Fruit fly (Drosophila melanogaster) whole organism, embryonic: ENCODE data around the gene TwdlK.
A peak's percentile ranks its signal among the peaks of the same experiment; 100 is the strongest.

Experiments
- Atf3 ChIP-seq: fragments of 200-800 bp; sonication (Bioruptor generic); optimal IDR thresholded peaks from 3 replicates; lab custom pipeline; 2016; ENCODE audit warnings: missing biosample characterization, missing genetic modification characterization
- C15 ChIP-seq: fragments of 200-800 bp; sonication (Bioruptor generic); IDR thresholded peaks from 3 replicates; pipeline ENCODE4 v1.3.6; 2022; ENCODE audit warnings: missing biosample characterization, missing genetic modification characterization
- CG10366 ChIP-seq: fragments of 200-800 bp; sonication (Bioruptor generic); IDR thresholded peaks from 2 replicates; pipeline ENCODE4 v1.3.6; 2022; ENCODE audit warnings: missing biosample characterization, missing genetic modification characterization
- CG10431 ChIP-seq: fragments of 200-800 bp; sonication (Bioruptor generic); optimal IDR thresholded peaks from 3 replicates; lab custom pipeline; 2018; ENCODE audit warnings: missing biosample characterization, mild to moderate bottlenecking, missing genetic modification characterization
- CG10543 ChIP-seq: fragments of 200-800 bp; sonication (Bioruptor generic); optimal IDR thresholded peaks from 3 replicates; lab custom pipeline; 2017; ENCODE audit warnings: missing biosample characterization, mild to moderate bottlenecking, missing genetic modification characterization, moderate library complexity
- CG11247 ChIP-seq: fragments of 200-800 bp; sonication (Bioruptor generic); IDR thresholded peaks from 2 replicates; pipeline ENCODE4 v1.3.6; 2022; ENCODE audit warnings: missing biosample characterization, missing genetic modification characterization
- CG12219 ChIP-seq: fragments of 200-800 bp; sonication (Bioruptor generic); optimal IDR thresholded peaks from 3 replicates; lab custom pipeline; 2018; ENCODE audit warnings: missing biosample characterization, mild to moderate bottlenecking, missing genetic modification characterization
- CG12769 ChIP-seq: fragments of 200-800 bp; sonication (Bioruptor generic); optimal IDR thresholded peaks from 2 replicates; lab custom pipeline; 2019; ENCODE audit warnings: missing biosample characterization, mild to moderate bottlenecking, missing genetic modification characterization, moderate library complexity
- CG13287 ChIP-seq: fragments of 200-800 bp; sonication (Bioruptor generic); IDR thresholded peaks from 2 replicates; pipeline ENCODE4 v1.3.6; 2022; ENCODE audit warnings: missing biosample characterization, missing genetic modification characterization; ENCODE audit not compliant: partially characterized antibody
- CG13296 ChIP-seq: fragments of 200-800 bp; sonication (Bioruptor generic); optimal IDR thresholded peaks from 3 replicates; lab custom pipeline; 2018; ENCODE audit warnings: missing biosample characterization, mild to moderate bottlenecking, missing genetic modification characterization
- CG14667 ChIP-seq: fragments of 200-800 bp; sonication (Bioruptor generic); IDR thresholded peaks from 2 replicates; pipeline ENCODE4 v1.3.6; 2022; ENCODE audit warnings: missing biosample characterization, missing genetic modification characterization
- CG14860 ChIP-seq: fragments of 200-800 bp; sonication (Bioruptor generic); IDR thresholded peaks from 3 replicates; pipeline ENCODE4 v1.3.6; 2022; ENCODE audit warnings: missing biosample characterization, missing genetic modification characterization; ENCODE audit not compliant: partially characterized antibody
- CG17361 ChIP-seq: fragments of 200-800 bp; sonication (Bioruptor generic); IDR thresholded peaks from 3 replicates; pipeline ENCODE4 v1.3.6; 2022; ENCODE audit warnings: missing biosample characterization, missing genetic modification characterization
- CG2199 ChIP-seq: fragments of 200-800 bp; sonication (Bioruptor generic); IDR thresholded peaks from 3 replicates; pipeline ENCODE4 v1.3.6; 2022; ENCODE audit warnings: missing biosample characterization, missing genetic modification characterization
- CG31224 ChIP-seq: fragments of 200-800 bp; sonication (Bioruptor generic); IDR thresholded peaks from 2 replicates; pipeline ENCODE4 v1.3.6; 2022; ENCODE audit warnings: missing biosample characterization, missing genetic modification characterization
- CG4404 ChIP-seq: fragments of 200-800 bp; sonication (Bioruptor generic); IDR thresholded peaks from 2 replicates; pipeline ENCODE4 v1.3.6; 2022; ENCODE audit warnings: missing biosample characterization, missing genetic modification characterization
- CG4617 ChIP-seq: fragments of 200-800 bp; sonication (Bioruptor generic); optimal IDR thresholded peaks from 3 replicates; lab custom pipeline; 2016; ENCODE audit warnings: missing biosample characterization, missing genetic modification characterization, borderline replicate concordance
- CG5245 ChIP-seq: fragments of 200-800 bp; sonication (Bioruptor generic); optimal IDR thresholded peaks from 3 replicates; lab custom pipeline; 2016; ENCODE audit warnings: missing biosample characterization, missing genetic modification characterization
- CG9797 ChIP-seq: fragments of 200-800 bp; sonication (Bioruptor generic); optimal IDR thresholded peaks from 3 replicates; lab custom pipeline; 2018; ENCODE audit warnings: missing biosample characterization, mild to moderate bottlenecking, missing genetic modification characterization
- E2f1 ChIP-seq: fragments of 200-800 bp; sonication (Bioruptor generic); IDR thresholded peaks from 2 replicates; pipeline ENCODE4 v1.3.6; 2022; ENCODE audit warnings: missing biosample characterization, missing genetic modification characterization
- Eip74EF ChIP-seq, 2 experiments: fragments of 200-800 bp in 1 of 2; fragments of >200 bp in 1 of 2; sonication (Bioruptor generic) in 1 of 2; optimal IDR thresholded peaks; 2 replicates each; lab custom pipeline; 2017 to 2019; ENCODE audit warnings: missing biosample characterization in 2 of 2, missing genetic modification characterization in 2 of 2, mild to moderate bottlenecking in 1 of 2, moderate library complexity in 1 of 2
- Elba2 ChIP-seq: fragments of 200-800 bp; sonication (Bioruptor generic); optimal IDR thresholded peaks from 3 replicates; lab custom pipeline; 2016; ENCODE audit warnings: missing biosample characterization, missing genetic modification characterization
- Neu2 ChIP-seq: fragments of 200-800 bp; sonication (Bioruptor generic); optimal IDR thresholded peaks from 3 replicates; lab custom pipeline; 2016; ENCODE audit warnings: missing biosample characterization, missing genetic modification characterization, borderline replicate concordance
- Nf-YC ChIP-seq: fragments of 200-800 bp; optimal IDR thresholded peaks from 3 replicates; lab custom pipeline; 2019; ENCODE audit warnings: missing biosample characterization, mild to moderate bottlenecking, missing genetic modification characterization, moderate library complexity
- Optix ChIP-seq: fragments of 200-800 bp; sonication (Bioruptor generic); IDR thresholded peaks from 3 replicates; pipeline ENCODE4 v1.3.6; 2022; ENCODE audit warnings: missing biosample characterization, missing genetic modification characterization
- Vsx1 ChIP-seq: fragments of 200-800 bp; sonication (Bioruptor generic); optimal IDR thresholded peaks from 2 replicates; lab custom pipeline; 2017; ENCODE audit warnings: missing biosample characterization, mild to moderate bottlenecking, missing genetic modification characterization, missing genetic modification reagents
- al ChIP-seq: fragments of 200-800 bp; sonication (Bioruptor generic); IDR thresholded peaks from 2 replicates; pipeline ENCODE4 v1.3.6; 2022; ENCODE audit warnings: missing biosample characterization, missing genetic modification characterization
- az2 ChIP-seq: fragments of 200-800 bp; sonication (Bioruptor generic); optimal IDR thresholded peaks from 3 replicates; lab custom pipeline; 2016; ENCODE audit warnings: missing biosample characterization, missing genetic modification characterization
- chm ChIP-seq: fragments of 200-800 bp; sonication (Bioruptor generic); IDR thresholded peaks from 2 replicates; pipeline ENCODE4 v1.3.6; 2022; ENCODE audit warnings: missing biosample characterization, missing genetic modification characterization
- danr ChIP-seq: fragments of 200-800 bp; sonication (Bioruptor generic); IDR thresholded peaks from 2 replicates; pipeline ENCODE4 v1.3.6; 2022; ENCODE audit warnings: missing biosample characterization, missing genetic modification characterization
- disco-r ChIP-seq: fragments of 200-800 bp; sonication (Bioruptor generic); optimal IDR thresholded peaks from 2 replicates; lab custom pipeline; 2016; ENCODE audit warnings: missing biosample characterization, missing genetic modification characterization
- ems ChIP-seq: fragments of 200-800 bp; sonication (Bioruptor generic); optimal IDR thresholded peaks from 3 replicates; lab custom pipeline; 2016; ENCODE audit warnings: missing biosample characterization, missing genetic modification characterization
- esg ChIP-seq: fragments of 200-800 bp; sonication (Bioruptor generic); conservative IDR thresholded peaks from 2 replicates; pipeline ENCODE4 v1.3.6; 2022; ENCODE audit warnings: missing biosample characterization, missing genetic modification characterization
- fd3F ChIP-seq: fragments of 200-800 bp; sonication (Bioruptor generic); optimal IDR thresholded peaks from 2 replicates; lab custom pipeline; 2018; ENCODE audit warnings: missing biosample characterization, mild to moderate bottlenecking, missing genetic modification characterization, moderate library complexity
- ken ChIP-seq: fragments of 200-800 bp; sonication (Bioruptor generic); IDR thresholded peaks from 3 replicates; pipeline ENCODE4 v1.3.6; 2022; ENCODE audit warnings: missing biosample characterization, missing genetic modification characterization
- lbe ChIP-seq: fragments of 200-800 bp; sonication (Bioruptor generic); optimal IDR thresholded peaks from 2 replicates; lab custom pipeline; 2016; ENCODE audit warnings: missing biosample characterization, mild to moderate bottlenecking, missing genetic modification characterization
- mam ChIP-seq: fragments of 200-800 bp; sonication (Bioruptor generic); optimal IDR thresholded peaks from 3 replicates; lab custom pipeline; 2016; ENCODE audit warnings: missing biosample characterization, missing genetic modification characterization
- nerfin-1 ChIP-seq: fragments of 200-800 bp; sonication (Bioruptor generic); optimal IDR thresholded peaks from 3 replicates; lab custom pipeline; 2019; ENCODE audit warnings: missing biosample characterization, mild to moderate bottlenecking, missing genetic modification characterization, moderate library complexity
- odd ChIP-seq: fragments of 200-800 bp; sonication (Bioruptor generic); optimal IDR thresholded peaks from 2 replicates; lab custom pipeline; 2017; ENCODE audit warnings: missing biosample characterization, mild to moderate bottlenecking, missing genetic modification characterization
- otp ChIP-seq: fragments of 200-800 bp; sonication (Bioruptor generic); IDR thresholded peaks from 3 replicates; pipeline ENCODE4, ENCODE4 v1.3.6; 2022; ENCODE audit warnings: missing biosample characterization, missing genetic modification characterization
- pfk ChIP-seq: fragments of 200-800 bp; sonication (Bioruptor generic); optimal IDR thresholded peaks from 2 replicates; lab custom pipeline; 2018; ENCODE audit warnings: missing biosample characterization, mild to moderate bottlenecking, missing genetic modification characterization, moderate library complexity
- pnt ChIP-seq: fragments of 200-800 bp; sonication (Bioruptor generic); optimal IDR thresholded peaks from 3 replicates; lab custom pipeline; 2016; ENCODE audit warnings: missing biosample characterization, missing genetic modification characterization
- ro ChIP-seq: fragments of 200-800 bp; sonication (Bioruptor generic); IDR thresholded peaks from 2 replicates; pipeline ENCODE4 v1.3.6; 2022; ENCODE audit warnings: missing biosample characterization, missing genetic modification characterization
- row ChIP-seq: fragments of 200-800 bp; sonication (Bioruptor generic); IDR thresholded peaks from 3 replicates; pipeline ENCODE4 v1.3.6; 2022; ENCODE audit warnings: missing biosample characterization, missing genetic modification characterization
- salm ChIP-seq: fragments of 200-800 bp; sonication (Bioruptor generic); optimal IDR thresholded peaks from 2 replicates; lab custom pipeline; 2018; ENCODE audit warnings: missing biosample characterization, mild to moderate bottlenecking, missing genetic modification characterization
- sc ChIP-seq, 3 experiments: fragments of >200 bp in 2 of 3; fragments of 200-800 bp in 1 of 3; sonication (Bioruptor generic) in 1 of 3; optimal IDR thresholded peaks; 2 replicates in 2 of 3; 3 replicates in 1 of 3; lab custom pipeline; 2017; ENCODE audit warnings: mild to moderate bottlenecking in 1 of 3, missing biosample characterization in 1 of 3, missing genetic modification characterization in 1 of 3, missing genetic modification reagents in 1 of 3
- seq ChIP-seq: fragments of 200-800 bp; sonication (Bioruptor generic); IDR thresholded peaks from 2 replicates; pipeline ENCODE4 v1.3.6; 2022; ENCODE audit warnings: missing biosample characterization, missing genetic modification characterization
- tll ChIP-seq, 2 experiments: fragments of 200-800 bp in 1 of 2; fragments of >200 bp in 1 of 2; sonication (Bioruptor generic) in 1 of 2; optimal IDR thresholded peaks; 2 replicates each; lab custom pipeline; 2017 to 2019; ENCODE audit warnings: missing biosample characterization in 2 of 2, missing genetic modification characterization in 2 of 2, mild to moderate bottlenecking in 1 of 2, moderate library complexity in 1 of 2
- tup ChIP-seq: fragments of 200-800 bp; sonication (Bioruptor generic); optimal IDR thresholded peaks from 2 replicates; lab custom pipeline; 2016; ENCODE audit warnings: missing biosample characterization, mild to moderate bottlenecking, missing genetic modification characterization, moderate library complexity
- wor ChIP-seq: fragments of 200-800 bp; sonication (Bioruptor generic); IDR thresholded peaks from 2 replicates; pipeline ENCODE4 v1.3.6; 2022; ENCODE audit warnings: missing biosample characterization, missing genetic modification characterization

TwdlK gene

dm6 chr3R:26654594-26654993 lies 26.1 kb upstream of the TwdlK start (continued):
- TF ChIP-seq otp (no peak), esg (GFP tag; lab: Robert Waterston, UW) (peak; percentile 71), tll (GFP tag; optimal IDR thresholded peaks at IDR 0.05; lab: Kevin White, UChicago) (no peak), Optix (GFP tag; lab: Robert Waterston, UW) (peak; percentile 50; the same call in 1 of the 3 replicates), CG13296 (GFP tag; lab: Kevin White, UChicago) (no peak), odd (no peak), CG10543 (GFP tag; lab: Kevin White, UChicago) (no peak), C15 (no peak), pnt (GFP tag; lab: Kevin White, UChicago) (peak; percentile 34), CG31224 (no peak), mam (peak; percentile 52), CG11247 (GFP tag; lab: Robert Waterston, UW) (no peak), Elba2 (GFP tag; lab: Kevin White, UChicago) (no peak), wor (peak; percentile 21; the same call in 1 of the 2 replicates), nerfin-1 (tag; lab: Kevin White, UChicago) (no peak), disco-r (GFP tag; lab: Kevin White, UChicago) (no peak), row (GFP tag; lab: Robert Waterston, UW) (peak; percentile 74), ro (GFP tag; lab: Robert Waterston, UW) (no peak), Atf3 (no peak), CG2199 (GFP tag; lab: Robert Waterston, UW) (no peak), danr (peak; percentile 15; the same call in 1 of the 2 replicates), az2 (GFP tag; lab: Kevin White, UChicago) (peak; percentile 35), CG13287 (GFP tag; lab: Robert Waterston, UW) (no peak), Vsx1 (peak; percentile 60), CG10431 (GFP tag; lab: Kevin White, UChicago) (no peak), CG5245 (GFP tag; lab: Kevin White, UChicago) (peak; percentile 30), CG10366 (GFP tag; lab: Robert Waterston, UW) (peak; percentile 56), seq (peak; percentile 60; the same call in 1 of the 2 replicates), Neu2 (no peak), lbe (GFP tag; lab: Kevin White, UChicago) (no peak), fd3F (GFP tag; lab: Kevin White, UChicago) (no peak), CG17361 (GFP tag; lab: Robert Waterston, UW) (no peak), CG14667 (peak; percentile 54), ken (GFP tag; lab: Robert Waterston, UW) (peak; percentile 22; the same call in 1 of the 3 replicates), CG12219 (GFP tag; lab: Kevin White, UChicago) (peak; percentile 3), ems (GFP tag; lab: Kevin White, UChicago) (peak; percentile 50), chm (GFP tag; lab: Robert Waterston, UW) (peak; percentile 18; the same call in 1 of the 2 replicates), CG14860 (GFP tag; lab: Robert Waterston, UW) (no peak), CG12769 (peak; percentile 34), Eip74EF (GFP tag; optimal IDR thresholded peaks at IDR 0.05; lab: Kevin White, UChicago) (no peak), pfk (no peak), CG9797 (GFP tag; lab: Kevin White, UChicago) (no peak), al (GFP tag; lab: Robert Waterston, UW) (0 out of 2 replicates have a peak, but pooled peaks have one; percentile 21), CG4404 (GFP tag; lab: Robert Waterston, UW) (0 out of 2 replicates have a peak, but pooled peaks have one; percentile 24), E2f1 (GFP tag; lab: Robert Waterston, UW) (peak; percentile 69), tup (GFP tag; lab: Kevin White, UChicago) (no peak), CG4617 (GFP tag; lab: Kevin White, UChicago) (no peak), Nf-YC (no peak), sc (optimal IDR thresholded peaks at IDR 0.05; lab: Kevin White, UChicago) (no peak), sc (GFP tag; optimal IDR thresholded peaks at IDR 0.05; lab: Kevin White, UChicago) (no peak), salm (tag; lab: Kevin White, UChicago) (peak; percentile 3)
